Worm (Caenorhabditis elegans) whole organism, L4 larva: ENCODE measurements around the gene cap-1.

ENCODE experiments used
- ceh-20 ChIP-seq: fragments of 200-800 bp; sonication (Bioruptor generic); IDR thresholded peaks from 2 replicates; pipeline ENCODE4 v1.3.6; 2022; ENCODE audit warnings: missing genetic modification reagents, missing genetic modification characterization, missing compliant biosample characterization
- hlh-30 ChIP-seq: sonication (generic microtip); optimal IDR thresholded peaks from 2 replicates; lab custom pipeline; 2017; ENCODE audit warnings: antibody characterized with exemption, mild to moderate bottlenecking, missing genetic modification characterization, missing compliant biosample characterization; ENCODE audit not compliant: insufficient read depth
- jun-1 ChIP-seq: fragments of 150-350 bp; optimal IDR thresholded peaks from 2 replicates; lab custom pipeline; 2014; ENCODE audit warnings: missing biosample characterization, missing genetic modification reagents, missing genetic modification characterization
- mes-2 ChIP-seq: sonication (generic microtip); optimal IDR thresholded peaks from 2 replicates; lab custom pipeline; 2016; ENCODE audit warnings: missing genotype, mild to moderate bottlenecking, missing genetic modification characterization, missing compliant biosample characterization; ENCODE audit not compliant: poor library complexity, severe bottlenecking
- nhr-77 ChIP-seq: fragments of 150-350 bp; optimal IDR thresholded peaks from 2 replicates; lab custom pipeline; 2014; ENCODE audit warnings: missing biosample characterization, missing genetic modification characterization
- php-3 ChIP-seq: fragments of 200-800 bp; sonication (Bioruptor generic); IDR thresholded peaks from 2 replicates; pipeline ENCODE4 v1.3.6; 2022; ENCODE audit warnings: missing genetic modification reagents, missing genetic modification characterization, missing compliant biosample characterization
- zag-1 ChIP-seq: fragments of 150-350 bp; optimal IDR thresholded peaks from 2 replicates; lab custom pipeline; 2014; ENCODE audit warnings: missing biosample characterization, missing genetic modification characterization

- TF ChIP-seq mes-2 = no peak
- no peak for TF ChIP-seq nhr-77 (tag; lab: Kevin White, UChicago)
- TF ChIP-seq jun-1 (tag; lab: Kevin White, UChicago) = peak; percentile 24
- no peak for TF ChIP-seq zag-1
- no peak for TF ChIP-seq ceh-20 (GFP tag; lab: Robert Waterston, UW)
- no peak for TF ChIP-seq php-3 (GFP tag; lab: Robert Waterston, UW)
- TF ChIP-seq hlh-30 (tag; lab: Kevin White, UChicago) = no peak
Measured at ce11 chrIV:7240564-7240963, 10.5 kb upstream of the cap-1 start.
